Worm (Caenorhabditis elegans) whole organism, L4/young adult: ENCODE measurements around the gene R05A10.8.

Source experiments
- W03F9.2 ChIP-seq: fragments of 150-350 bp; optimal IDR thresholded peaks from 2 replicates; lab custom pipeline; 2014; ENCODE audit warnings: missing biosample characterization, missing genetic modification characterization
- dao-5 ChIP-seq: sonication (generic microtip); optimal IDR thresholded peaks from 2 replicates; lab custom pipeline; 2016; ENCODE audit warnings: missing genotype, missing genetic modification characterization, moderate library complexity, missing compliant biosample characterization
- him-1 ChIP-seq: sonication (generic microtip); optimal IDR thresholded peaks from 2 replicates; lab custom pipeline; 2016; ENCODE audit warnings: missing genotype, missing genetic modification reagents, missing genetic modification characterization, missing compliant biosample characterization

DNA sequence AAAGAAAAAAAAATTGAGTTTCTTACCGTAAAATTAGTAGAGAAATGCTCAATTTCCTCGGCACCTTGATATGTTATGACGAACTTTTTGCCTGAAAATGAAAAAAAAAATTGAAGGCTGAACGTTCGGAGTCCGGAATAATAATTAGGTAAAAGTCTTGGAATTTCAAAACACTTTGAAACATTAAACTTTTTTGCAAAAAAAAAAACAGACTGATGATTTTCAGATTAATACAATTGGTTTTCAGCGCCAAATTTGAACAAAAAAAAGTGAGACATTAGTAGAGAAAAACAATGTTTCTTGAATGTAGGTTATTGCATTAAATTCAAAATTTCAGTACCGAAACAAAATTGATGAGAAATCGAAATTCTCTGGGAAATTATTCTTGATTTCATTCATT, 34.0 kb downstream of the R05A10.8 start, which contains the start of gene nkcc-1:
- no peak for TF ChIP-seq him-1
- TF ChIP-seq dao-5 (tag; lab: Kevin White, UChicago): no peak
- no peak for TF ChIP-seq W03F9.2 (tag; lab: Kevin White, UChicago)
